Fruit fly (Drosophila melanogaster) S2 (cell line): ENCODE measurements around the gene ru.

Experiments used
- CG8478 ChIP-seq: fragments of >200 bp; optimal IDR thresholded peaks from 2 replicates; lab custom pipeline; 2018
- CTCF ChIP-seq, 2 experiments: fragments of >200 bp; optimal IDR thresholded peaks; 2 replicates each; lab custom pipeline; 2018

- TF ChIP-seq CG8478 (lab: Kevin White, UChicago) (no peak), CTCF (optimal IDR thresholded peaks at IDR 0.05; lab: Kevin White, UChicago) (no peak)
These were observed 16.2 kb upstream of the ru start for dm6 chr3L:1354214-1354613.
